Fruit fly (Drosophila melanogaster): ENCODE results near the gene ninaA.

ninaA gene

DNA sequence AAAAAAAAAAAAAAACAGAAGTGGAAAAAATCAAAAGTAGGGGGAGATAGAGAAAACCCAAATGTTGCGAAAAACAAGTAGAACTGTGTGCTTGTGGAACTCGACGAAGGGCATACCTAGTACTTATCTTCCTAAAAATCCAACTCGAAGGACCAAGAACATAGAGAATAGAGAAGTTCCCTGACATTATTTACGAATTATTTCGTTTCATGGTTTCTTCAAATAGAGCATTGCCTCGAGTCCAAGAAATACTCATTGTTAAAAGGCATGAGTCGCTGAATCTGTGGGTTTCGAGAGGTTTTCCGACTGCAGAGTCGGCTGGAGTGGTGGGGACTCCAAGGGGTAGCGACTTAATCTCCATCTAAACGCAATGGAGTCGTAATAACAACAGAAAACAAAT lies 16.1 kb downstream of the ninaA start (continued):
- TF ChIP-seq CG9876 (GFP tag; optimal IDR thresholded peaks at IDR 0.05) (no peak), fd3F (GFP tag; optimal IDR thresholded peaks at IDR 0.05) (no peak), CG32772 (GFP tag; IDR thresholded peaks at IDR 0.05) (no peak), hb (GFP tag; IDR thresholded peaks at IDR 0.05; ENCODE audit: partially characterized antibody) (no peak), CG2116 (GFP tag; optimal IDR thresholded peaks at IDR 0.05) (no peak), Elba2 (GFP tag; optimal IDR thresholded peaks at IDR 0.05) (no peak), sc (optimal IDR thresholded peaks at IDR 0.05) (no peak), sc (GFP tag; optimal IDR thresholded peaks at IDR 0.05) (no peak), Deaf1 (tag; optimal IDR thresholded peaks at IDR 0.05) (no peak), Dp (GFP tag; optimal IDR thresholded peaks at IDR 0.05) (no peak), Spps (tag; optimal IDR thresholded peaks at IDR 0.05) (no peak), corto (GFP tag; optimal IDR thresholded peaks at IDR 0.05) (no peak), CG12942 (GFP tag; optimal IDR thresholded peaks at IDR 0.05) (no peak), slbo (GFP tag; IDR thresholded peaks at IDR 0.05) (peak; percentile 29; the same call in 1 of the 2 replicates)

DNA sequence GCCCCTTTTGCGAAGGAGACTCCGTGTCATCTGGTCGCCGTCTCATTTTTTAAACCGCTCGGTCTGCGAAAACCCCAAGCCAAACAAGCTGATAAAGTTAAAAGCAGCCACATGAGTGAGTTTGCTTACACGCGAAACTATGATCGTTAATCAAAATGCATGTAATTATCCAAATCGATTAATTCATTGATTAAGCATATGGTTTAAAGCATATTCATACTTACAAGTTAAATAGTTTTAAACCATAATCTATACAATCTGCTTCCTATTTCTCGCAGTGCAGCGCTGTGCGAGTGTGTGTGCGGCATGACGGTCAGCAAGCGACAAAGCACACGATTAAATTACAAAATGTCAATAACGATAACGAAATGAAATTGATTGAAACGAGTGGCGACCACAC lies 18.3 kb downstream of the ninaA start:
- TF ChIP-seq CG15011 (GFP tag; optimal IDR thresholded peaks at IDR 0.05) (no peak), CG8290 (GFP tag; optimal IDR thresholded peaks at IDR 0.05) (no peak), CG8290 (tag; optimal IDR thresholded peaks at IDR 0.05) (peak in 1 of 2 experiments; percentile 7), Med (GFP tag) (peak; percentile 68), Atf6 (GFP tag; IDR thresholded peaks at IDR 0.05) (no peak), CG1603 (tag; optimal IDR thresholded peaks at IDR 0.05) (peak; percentile 23), prd (optimal IDR thresholded peaks at IDR 0.05) (no peak), prd (GFP tag; IDR thresholded peaks at IDR 0.05) (0 out of 3 replicates have a peak, but pooled peaks have one; percentile 20), nerfin-2 (GFP tag; IDR thresholded peaks at IDR 0.05; ENCODE audit: partially characterized antibody) (no peak), sisA (GFP tag; IDR thresholded peaks at IDR 0.05) (peak; percentile 46), Ets65A (GFP tag) (peak; percentile 82), sim (GFP tag; IDR thresholded peaks at IDR 0.05) (no peak), HmgD (GFP tag; optimal IDR thresholded peaks at IDR 0.05) (no peak), stwl (tag; optimal IDR thresholded peaks at IDR 0.05) (no peak), CG3407 (GFP tag; optimal IDR thresholded peaks at IDR 0.05) (no peak)

DNA sequence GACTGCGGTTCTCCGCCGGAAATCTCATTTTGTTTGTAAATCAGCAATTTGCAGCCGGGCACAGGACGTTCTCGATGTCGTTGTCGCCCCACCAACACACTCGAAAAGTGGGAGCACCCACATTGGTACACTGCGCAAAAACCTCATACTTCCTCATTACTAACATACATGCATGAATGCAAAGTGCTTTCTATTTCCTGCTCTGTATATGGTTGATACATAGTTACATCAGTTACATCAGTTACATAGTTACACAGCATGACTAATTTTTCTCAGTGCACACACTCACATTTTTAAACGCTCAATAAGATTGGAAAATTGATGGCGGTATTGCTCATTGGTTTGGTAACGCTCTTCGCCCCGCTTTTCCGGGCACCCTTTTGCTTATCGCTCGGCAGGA lies 20.0 kb downstream of the ninaA start:
- TF ChIP-seq Oli (tag; optimal IDR thresholded peaks at IDR 0.05) (peak; percentile 13), stc (GFP tag; IDR thresholded peaks at IDR 0.05) (0 out of 2 replicates have a peak, but pooled peaks have one; percentile 10), gro (GFP tag; optimal IDR thresholded peaks at IDR 0.05) (no peak), CG13894 (tag; optimal IDR thresholded peaks at IDR 0.05) (no peak), lmd (GFP tag; IDR thresholded peaks at IDR 0.05) (peak; percentile 45), bab2 (GFP tag; optimal IDR thresholded peaks at IDR 0.05) (peak; percentile 19), ci (GFP tag; IDR thresholded peaks at IDR 0.05) (0 out of 3 replicates have a peak, but pooled peaks have one; percentile 43), CG4282 (GFP tag; optimal IDR thresholded peaks at IDR 0.05) (no peak), lbe (GFP tag; optimal IDR thresholded peaks at IDR 0.05) (no peak), Hr51 (GFP tag; optimal IDR thresholded peaks at IDR 0.05) (peak in 1 of 2 experiments; percentile 19), C15 (GFP tag; IDR thresholded peaks at IDR 0.05) (no peak), sim (GFP tag; IDR thresholded peaks at IDR 0.05) (no peak), CG7556 (GFP tag; optimal IDR thresholded peaks at IDR 0.05) (no peak), tx (GFP tag; optimal IDR thresholded peaks at IDR 0.05) (no peak), Doc2 (GFP tag; IDR thresholded peaks at IDR 0.05) (no peak), caup (GFP tag; optimal IDR thresholded peaks at IDR 0.05; ENCODE audit: severe bottlenecking) (peak; percentile 6), CG1647 (GFP tag; optimal IDR thresholded peaks at IDR 0.05) (no peak), TFAM (GFP tag; optimal IDR thresholded peaks at IDR 0.05) (no peak), ara (GFP tag; IDR thresholded peaks at IDR 0.05) (no peak), klu (GFP tag; IDR thresholded peaks at IDR 0.05) (no peak), lilli (GFP tag; optimal IDR thresholded peaks at IDR 0.05) (no peak), fd3F (GFP tag; optimal IDR thresholded peaks at IDR 0.05) (no peak), rib (GFP tag; IDR thresholded peaks at IDR 0.05) (no peak), ATbp (GFP tag; optimal IDR thresholded peaks at IDR 0.05) (peak; percentile 36), br (optimal IDR thresholded peaks at IDR 0.05) (no peak)

Data from whole organism, embryonic.